Worm (Caenorhabditis elegans): ENCODE results near the gene T07D4.5.
A peak's percentile ranks its signal among the peaks of the same experiment; 100 is the strongest.

Gene T07D4.5

ce11 chrII:8931405-8932149, 47.4 kb upstream of the T07D4.5 start:
- TF ChIP-seq ztf-18 (tag; optimal IDR thresholded peaks at IDR 0.05) (peak; percentile 19), nhr-80 (tag; optimal IDR thresholded peaks at IDR 0.05) (peak; percentile 61), tbp1 (GFP tag; optimal IDR thresholded peaks at IDR 0.05) (no peak), ztf-28 (GFP tag; IDR thresholded peaks at IDR 0.05) (no peak), attf-6 (GFP tag; IDR thresholded peaks at IDR 0.05) (no peak), snpc-4 (GFP tag; optimal IDR thresholded peaks at IDR 0.05) (no peak), snpc-4 (tag; optimal IDR thresholded peaks at IDR 0.05) (peak in 1 of 4 experiments; percentile 10), tbx-9 (tag; optimal IDR thresholded peaks at IDR 0.05; ENCODE audit: borderline replicate concordance) (no peak), Y56A3A.18 (GFP tag; IDR thresholded peaks at IDR 0.05) (no peak), lin-54 (GFP tag; optimal IDR thresholded peaks at IDR 0.05) (no peak), B0019.2 (GFP tag; conservative IDR thresholded peaks at IDR 0.05) (no peak), zfh-2 (GFP tag; conservative IDR thresholded peaks at IDR 0.05) (peak; percentile 51; the same call in 1 of the 2 replicates), F37B4.10 (GFP tag; IDR thresholded peaks at IDR 0.05) (no peak), cebp-2 (GFP tag; IDR thresholded peaks at IDR 0.05) (no peak), ccch-3 (GFP tag; optimal IDR thresholded peaks at IDR 0.05) (no peak), lir-1 (GFP tag; conservative IDR thresholded peaks at IDR 0.05) (no peak), F55B11.4 (tag; optimal IDR thresholded peaks at IDR 0.05; ENCODE audit: borderline replicate concordance, insufficient read depth) (no peak), atf-7 (tag; optimal IDR thresholded peaks at IDR 0.05) (no peak), sea-2 (GFP tag; IDR thresholded peaks at IDR 0.05) (no peak), B0336.3 (GFP tag; IDR thresholded peaks at IDR 0.05) (no peak), hlh-26 (GFP tag; conservative IDR thresholded peaks at IDR 0.05) (no peak), ama-1 (optimal IDR thresholded peaks at IDR 0.05) (peak; percentile 61), ama-1 (GFP tag; optimal IDR thresholded peaks at IDR 0.05) (no peak), mcd-1 (GFP tag; IDR thresholded peaks at IDR 0.05) (0 out of 2 replicates have a peak, but pooled peaks have one; percentile 18), lsl-1 (GFP tag; optimal IDR thresholded peaks at IDR 0.05) (no peak), F23B12.7 (tag; optimal IDR thresholded peaks at IDR 0.05; ENCODE audit: insufficient read depth) (no peak), hmg-1.2 (GFP tag; IDR thresholded peaks at IDR 0.05) (peak; percentile 44; the same call in 1 of the 2 replicates), snpc-3.4 (tag; optimal IDR thresholded peaks at IDR 0.05) (no peak), egrh-3 (GFP tag; IDR thresholded peaks at IDR 0.05) (peak; percentile 4; the same call in 1 of the 2 replicates), T26A5.8 (tag; optimal IDR thresholded peaks at IDR 0.05) (no peak), ceh-100 (GFP tag; IDR thresholded peaks at IDR 0.05) (no peak), tlf-1 (GFP tag; optimal IDR thresholded peaks at IDR 0.05) (no peak), egl-18 (GFP tag; IDR thresholded peaks at IDR 0.05) (no peak), bed-1 (GFP tag; IDR thresholded peaks at IDR 0.05) (no peak), let-607 (tag; optimal IDR thresholded peaks at IDR 0.05) (peak in 1 of 2 experiments; percentile 19), F49E8.2 (tag; optimal IDR thresholded peaks at IDR 0.05; ENCODE audit: insufficient read depth) (no peak), unc-130 (GFP tag; optimal IDR thresholded peaks at IDR 0.05) (no peak), cebp-1 (GFP tag; IDR thresholded peaks at IDR 0.05) (no peak), cebp-1 (tag; optimal IDR thresholded peaks at IDR 0.05) (peak; percentile 41)

- TF ChIP-seq F37B4.10 (GFP tag; IDR thresholded peaks at IDR 0.05), result no peak
- TF ChIP-seq hlh-26 (GFP tag; conservative IDR thresholded peaks at IDR 0.05), result no peak
- no peak for TF ChIP-seq lin-40 (tag; optimal IDR thresholded peaks at IDR 0.05)
- no peak for TF ChIP-seq lir-1 (GFP tag; conservative IDR thresholded peaks at IDR 0.05)
- TF ChIP-seq zfh-2 (GFP tag; conservative IDR thresholded peaks at IDR 0.05), result no peak
- TF ChIP-seq mcd-1 (GFP tag; IDR thresholded peaks at IDR 0.05), result peak; percentile 18; the same call in 1 of the 2 replicates
- TF ChIP-seq cebp-1 (GFP tag; IDR thresholded peaks at IDR 0.05), result no peak
- peak; percentile 12 for TF ChIP-seq cebp-1 (tag; optimal IDR thresholded peaks at IDR 0.05)
- no peak for TF ChIP-seq rec-8 (tag; optimal IDR thresholded peaks at IDR 0.05)
- TF ChIP-seq K11D2.4 (GFP tag; IDR thresholded peaks at IDR 0.05), result 0 out of 2 replicates have a peak, but pooled peaks have one; percentile 14
- TF ChIP-seq egrh-3 (GFP tag; IDR thresholded peaks at IDR 0.05), result no peak
- TF ChIP-seq Y95B8A.8 (GFP tag; IDR thresholded peaks at IDR 0.05), result peak; percentile 80; the same call in 1 of the 2 replicates
- no peak for TF ChIP-seq hmg-1.2 (GFP tag; IDR thresholded peaks at IDR 0.05)
- no peak for TF ChIP-seq ekl-4 (GFP tag; IDR thresholded peaks at IDR 0.05)
- TF ChIP-seq efl-1 (GFP tag; optimal IDR thresholded peaks at IDR 0.05), result peak; percentile 77
- TF ChIP-seq unc-130 (GFP tag; optimal IDR thresholded peaks at IDR 0.05), result peak; percentile 45
- TF ChIP-seq ztf-25 (GFP tag; IDR thresholded peaks at IDR 0.05), result no peak
- no peak for TF ChIP-seq attf-5 (GFP tag; optimal IDR thresholded peaks at IDR 0.05)
These were observed 46.6 kb upstream of the T07D4.5 start, which contains the start of gene enol-1 for ce11 chrII:8930763-8931162. Gene enol-1 (plus strand): TSS chrII:8930997.

All from whole organism, young adult.